Worm (Caenorhabditis elegans) whole organism, dauer: ENCODE measurements around the gene T20B12.5.

Source experiments
- unc-62 ChIP-seq: sonication (generic microtip); optimal IDR thresholded peaks from 2 replicates; lab custom pipeline; 2017; ENCODE audit warnings: missing biosample characterization, missing genetic modification reagents, missing genetic modification characterization

The T20B12.5 gene

ce11 chrIII:7367012-7367760 is at the start of gene T20B12.5, which contains the start of gene T20B12.4:
TSS of gene T20B12.5 (minus strand) at chrIII:7367112.
TSS of gene T20B12.4 (plus strand) at chrIII:7367710.
- no peak for TF ChIP-seq unc-62 (GFP tag; lab: Kevin White, UChicago)

ce11 chrIII:7399004-7399403 is 32.1 kb upstream of the T20B12.5 start:
- no peak for TF ChIP-seq unc-62 (GFP tag; lab: Kevin White, UChicago)

- TF ChIP-seq unc-62 (GFP tag; lab: Kevin White, UChicago), result no peak
Observed at ce11 chrIII:7397196-7397595, 30.3 kb upstream of the T20B12.5 start.

- no peak for TF ChIP-seq unc-62 (GFP tag; lab: Kevin White, UChicago)
Observed at ce11 chrIII:7395354-7395753, 28.4 kb upstream of the T20B12.5 start, which contains the start of gene lgc-50. TSS of gene lgc-50 (minus strand) at chrIII:7395454.

ce11 chrIII:7387359-7387758 is 20.4 kb upstream of the T20B12.5 start:
- TF ChIP-seq unc-62 (GFP tag; lab: Kevin White, UChicago), result no peak

- no peak for TF ChIP-seq unc-62 (GFP tag; lab: Kevin White, UChicago)
Observed at ce11 chrIII:7385929-7386328, 19.0 kb upstream of the T20B12.5 start, which contains the start of gene trd-1. TSS of gene trd-1 (plus strand) at chrIII:7386229.

ce11 chrIII:7383733-7384132 is 16.8 kb upstream of the T20B12.5 start, which contains the start of gene tbp-1:
TSS of gene tbp-1 (plus strand) at chrIII:7384033.
- TF ChIP-seq unc-62 (GFP tag; lab: Kevin White, UChicago), result no peak

ce11 chrIII:7381546-7382171 is 14.7 kb upstream of the T20B12.5 start, which contains the start of the genes hmg-4 and T20B12.3:
TSS of gene hmg-4 (minus strand) at chrIII:7381596.
TSS of gene T20B12.3 (plus strand) at chrIII:7382115.
- TF ChIP-seq unc-62 (GFP tag; lab: Kevin White, UChicago), result no peak

ce11 chrIII:7380120-7380519 is 13.2 kb upstream of the T20B12.5 start:
- TF ChIP-seq unc-62 (GFP tag; lab: Kevin White, UChicago), result no peak

ce11 chrIII:7378945-7379344 is 12.0 kb upstream of the T20B12.5 start, which contains the start of gene T20B12.7:
TSS of gene T20B12.7 (minus strand) at chrIII:7379045.
- no peak for TF ChIP-seq unc-62 (GFP tag; lab: Kevin White, UChicago)

- TF ChIP-seq unc-62 (GFP tag; lab: Kevin White, UChicago), result no peak
Observed at ce11 chrIII:7378522-7378921, 11.6 kb upstream of the T20B12.5 start.

- no peak for TF ChIP-seq unc-62 (GFP tag; lab: Kevin White, UChicago)
Observed at ce11 chrIII:7376143-7376802, 9.4 kb upstream of the T20B12.5 start.

- no peak for TF ChIP-seq unc-62 (GFP tag; lab: Kevin White, UChicago)
Observed at ce11 chrIII:7375434-7375833, 8.5 kb upstream of the T20B12.5 start.

- TF ChIP-seq unc-62 (GFP tag; lab: Kevin White, UChicago), result no peak
Observed at ce11 chrIII:7374681-7375271, 7.9 kb upstream of the T20B12.5 start, which contains the start of gene mml-1. TSS of gene mml-1 (minus strand) at chrIII:7374731.

- TF ChIP-seq unc-62 (GFP tag; lab: Kevin White, UChicago), result no peak
Observed at ce11 chrIII:7373802-7374435, 7.0 kb upstream of the T20B12.5 start.
